Fruit fly (Drosophila melanogaster): Measurements from ENCODE around the gene CG33664.

- TF ChIP-seq ttk (optimal IDR thresholded peaks at IDR 0.05) (no peak), psq (optimal IDR thresholded peaks at IDR 0.05) (no peak)
Measured at dm6 chrX:6357456-6358007, 26.5 kb upstream of the CG33664 start.

Measured in Kc167 (cell line).